Fruit fly (Drosophila melanogaster) whole organism, adult: ENCODE data around the gene CG14391.

Experiments used
- CG11617 ChIP-seq: fragments of 200-800 bp; sonication (Bioruptor generic); optimal IDR thresholded peaks from 2 replicates; lab custom pipeline; 2017; ENCODE audit warnings: mild to moderate bottlenecking, missing biosample characterization, missing genetic modification reagents, missing genetic modification characterization
- CG12768 ChIP-seq: fragments of 200-800 bp; sonication (Bioruptor generic); optimal IDR thresholded peaks from 2 replicates; lab custom pipeline; 2017; ENCODE audit warnings: missing biosample characterization, missing genetic modification characterization, mild to moderate bottlenecking, moderate library complexity, missing genetic modification reagents
- CG14711 ChIP-seq: fragments of 200-800 bp; sonication (Bioruptor generic); optimal IDR thresholded peaks from 2 replicates; lab custom pipeline; 2018; ENCODE audit warnings: missing biosample characterization, mild to moderate bottlenecking, missing genetic modification characterization, moderate library complexity
- CG1620 ChIP-seq: fragments of 200-800 bp; sonication (Bioruptor generic); optimal IDR thresholded peaks from 2 replicates; lab custom pipeline; 2016; ENCODE audit warnings: missing biosample characterization, missing genetic modification characterization
- CG33017 ChIP-seq: fragments of 200-800 bp; sonication (Bioruptor generic); optimal IDR thresholded peaks from 2 replicates; lab custom pipeline; 2018; ENCODE audit warnings: missing biosample characterization, mild to moderate bottlenecking, missing genetic modification characterization, moderate library complexity
- CG5204 ChIP-seq: fragments of 200-800 bp; sonication (Bioruptor generic); optimal IDR thresholded peaks from 2 replicates; lab custom pipeline; 2016; ENCODE audit warnings: missing biosample characterization, missing genetic modification characterization
- CG7045 ChIP-seq: fragments of 200-800 bp; sonication (Bioruptor generic); optimal IDR thresholded peaks from 2 replicates; lab custom pipeline; 2017; ENCODE audit warnings: missing biosample characterization, mild to moderate bottlenecking, missing genetic modification characterization
- CG7101 ChIP-seq: fragments of 200-800 bp; sonication (Bioruptor generic); optimal IDR thresholded peaks from 2 replicates; lab custom pipeline; 2018; ENCODE audit warnings: missing biosample characterization, mild to moderate bottlenecking, missing genetic modification characterization, moderate library complexity
- Clk ChIP-seq: fragments of 200-800 bp; sonication (Bioruptor generic); optimal IDR thresholded peaks from 2 replicates; lab custom pipeline; 2017; ENCODE audit warnings: missing biosample characterization, missing genetic modification characterization
- Crg-1 ChIP-seq: fragments of 200-800 bp; sonication (Bioruptor generic); optimal IDR thresholded peaks from 2 replicates; lab custom pipeline; 2016; ENCODE audit warnings: missing biosample characterization, missing genetic modification characterization
- Hr96 ChIP-seq: fragments of 200-800 bp; sonication (Bioruptor generic); optimal IDR thresholded peaks from 2 replicates; lab custom pipeline; 2016; ENCODE audit warnings: missing biosample characterization, missing genetic modification characterization
- Mnt ChIP-seq: fragments of 200-800 bp; sonication (Bioruptor generic); optimal IDR thresholded peaks from 2 replicates; lab custom pipeline; 2016; ENCODE audit warnings: missing biosample characterization, mild to moderate bottlenecking, missing genetic modification characterization
- bab1 ChIP-seq: fragments of 200-800 bp; sonication (Bioruptor generic); optimal IDR thresholded peaks from 3 replicates; lab custom pipeline; 2019; ENCODE audit warnings: missing biosample characterization, mild to moderate bottlenecking, missing genetic modification characterization, moderate library complexity
- cic ChIP-seq: fragments of 200-800 bp; sonication (Bioruptor generic); optimal IDR thresholded peaks from 2 replicates; lab custom pipeline; 2017; ENCODE audit warnings: missing biosample characterization, mild to moderate bottlenecking, missing genetic modification characterization, moderate library complexity
- cnc ChIP-seq, 2 experiments: fragments of >200 bp; optimal IDR thresholded peaks; 2 replicates each; lab custom pipeline; 2017
- kay ChIP-seq: fragments of 200-800 bp; sonication (Bioruptor generic); peaks from one replicate; lab custom pipeline; 2016; ENCODE audit warnings: missing biosample characterization, missing genetic modification characterization, borderline replicate concordance
- ovo ChIP-seq: fragments of 200-800 bp; sonication (Bioruptor generic); optimal IDR thresholded peaks from 2 replicates; lab custom pipeline; 2016; ENCODE audit warnings: missing biosample characterization, missing genetic modification characterization
- pad ChIP-seq: fragments of 200-800 bp; sonication (Bioruptor generic); optimal IDR thresholded peaks from 3 replicates; lab custom pipeline; 2017; ENCODE audit warnings: missing biosample characterization, missing genetic modification characterization, mild to moderate bottlenecking, moderate library complexity, missing genetic modification reagents
- tj ChIP-seq: fragments of 200-800 bp; sonication (Bioruptor generic); optimal IDR thresholded peaks from 3 replicates; lab custom pipeline; 2017; ENCODE audit warnings: missing biosample characterization, mild to moderate bottlenecking, missing genetic modification characterization, moderate library complexity
- toe ChIP-seq: fragments of 200-800 bp; sonication (Bioruptor generic); optimal IDR thresholded peaks from 2 replicates; lab custom pipeline; 2016; ENCODE audit warnings: missing biosample characterization, missing genetic modification characterization

CG14391 gene

DNA sequence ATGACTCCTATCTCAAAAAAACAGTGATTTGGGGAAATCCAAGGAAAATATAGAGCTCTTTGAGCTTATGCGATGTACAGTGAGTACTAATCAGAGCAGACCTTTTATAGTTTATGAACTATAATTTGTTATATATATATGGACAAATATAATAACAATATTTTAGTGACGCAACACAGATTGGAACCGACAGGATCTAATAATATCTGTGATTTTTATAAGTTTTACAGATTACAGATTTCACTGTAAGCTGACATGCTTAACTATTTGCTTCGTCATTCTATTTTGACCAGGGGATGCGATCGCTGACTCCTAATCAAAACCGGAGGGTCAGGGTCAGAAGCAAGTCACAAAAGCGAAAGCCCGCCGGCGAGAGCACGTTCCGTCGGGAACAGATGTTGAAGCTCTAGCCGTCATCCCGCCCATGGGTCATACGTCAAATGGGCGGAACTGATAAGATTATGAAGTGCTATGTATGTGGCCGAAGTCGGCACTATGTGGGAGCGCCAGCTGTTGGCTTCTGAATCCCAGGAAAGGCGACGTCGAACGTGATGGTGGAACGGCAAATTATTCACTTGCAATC lies 20.5 kb downstream of the CG14391 start, which contains the start of gene Gnmt:
TSS of gene Gnmt (plus strand) at position 568 of the 583 bp plus-strand sequence.
- TF ChIP-seq CG33017 (peak; percentile 80), Mnt (peak; percentile 17), CG5204 (GFP tag; lab: Kevin White, UChicago) (no peak), CG7101 (tag; lab: Kevin White, UChicago) (peak; percentile 61), Hr96 (GFP tag; lab: Kevin White, UChicago) (no peak), cnc (optimal IDR thresholded peaks at IDR 0.05; lab: Kevin White, UChicago) (peak in 1 of 2 experiments; percentile 75), CG11617 (GFP tag; lab: Kevin White, UChicago) (no peak), tj (GFP tag; lab: Kevin White, UChicago) (no peak), CG14711 (tag; lab: Kevin White, UChicago) (peak; percentile 49), bab1 (no peak), toe (GFP tag; lab: Kevin White, UChicago) (no peak), CG7045 (no peak), CG12768 (GFP tag; lab: Kevin White, UChicago) (peak; percentile 5), kay (GFP tag; lab: Kevin White, UChicago) (no peak), cic (GFP tag; lab: Kevin White, UChicago) (peak; percentile 56)

DNA sequence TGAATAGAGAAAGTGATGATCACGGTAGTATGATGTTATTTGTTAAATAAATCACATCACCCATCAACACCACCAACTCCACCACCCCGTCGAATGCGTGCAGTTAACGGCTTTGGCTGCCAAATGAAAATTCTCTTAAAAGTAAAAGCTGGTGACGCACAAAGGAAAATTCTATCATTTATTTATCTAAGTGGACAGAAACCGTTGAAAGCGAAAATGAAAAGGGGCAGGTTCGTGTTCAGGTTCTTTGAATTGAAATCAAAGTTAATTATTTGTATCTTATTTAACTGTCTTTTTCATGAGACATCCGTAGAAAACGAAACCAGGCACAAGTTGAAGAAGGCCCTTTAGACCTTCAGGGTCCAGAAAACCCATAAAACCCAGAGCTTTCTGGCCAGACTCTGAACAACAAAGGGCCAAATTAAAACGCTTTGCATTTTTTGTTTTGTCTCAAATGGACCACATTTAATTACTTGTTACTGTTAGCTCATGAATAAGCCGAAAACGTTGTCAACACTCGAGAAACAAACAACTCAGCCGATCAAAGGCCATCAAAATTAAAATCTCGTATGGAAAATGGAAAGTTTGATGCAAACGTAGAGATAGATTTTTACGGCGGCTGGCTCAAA lies 28.3 kb downstream of the CG14391 start:
- TF ChIP-seq CG12768 (GFP tag; lab: Kevin White, UChicago) (no peak), cnc (optimal IDR thresholded peaks at IDR 0.05; lab: Kevin White, UChicago) (no peak), toe (GFP tag; lab: Kevin White, UChicago) (no peak), CG7045 (no peak), CG14711 (tag; lab: Kevin White, UChicago) (no peak), Crg-1 (no peak), pad (GFP tag; lab: Kevin White, UChicago) (no peak), CG11617 (GFP tag; lab: Kevin White, UChicago) (no peak), Clk (GFP tag; lab: Kevin White, UChicago) (no peak)

DNA sequence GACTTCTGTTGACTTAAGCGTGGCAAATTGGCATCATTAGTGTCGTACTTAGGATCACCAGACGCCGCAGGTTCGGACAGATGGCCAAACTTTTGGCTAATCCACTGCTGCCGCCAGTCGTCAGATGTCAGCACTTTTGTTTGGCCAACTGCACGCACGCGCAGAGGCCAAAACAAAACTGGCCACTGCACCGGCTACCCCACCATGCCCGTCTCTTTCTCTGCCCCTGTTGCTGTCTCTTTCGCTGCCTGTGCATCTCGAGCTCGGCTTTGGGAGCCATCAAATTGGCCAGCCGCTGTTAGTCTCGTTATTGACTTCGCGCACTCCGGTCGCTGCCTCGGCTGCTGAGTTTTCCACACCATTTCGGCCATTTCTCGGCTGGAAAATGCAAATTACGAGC lies 32.1 kb downstream of the CG14391 start, which contains the start of gene CG14395:
TSS of gene CG14395 (plus strand) at position 301 of the 400 bp plus-strand sequence.
- TF ChIP-seq pad (GFP tag; lab: Kevin White, UChicago) = no peak
- TF ChIP-seq CG12768 (GFP tag; lab: Kevin White, UChicago) = no peak
- no peak for TF ChIP-seq bab1
- TF ChIP-seq Hr96 (GFP tag; lab: Kevin White, UChicago) = no peak
- TF ChIP-seq tj (GFP tag; lab: Kevin White, UChicago) = no peak
- no peak for TF ChIP-seq kay (GFP tag; lab: Kevin White, UChicago)
- no peak for TF ChIP-seq Clk (GFP tag; lab: Kevin White, UChicago)
- TF ChIP-seq cic (GFP tag; lab: Kevin White, UChicago) = no peak
- no peak for TF ChIP-seq CG7045
- TF ChIP-seq cnc (optimal IDR thresholded peaks at IDR 0.05; lab: Kevin White, UChicago) = no peak
- no peak for TF ChIP-seq toe (GFP tag; lab: Kevin White, UChicago)
- no peak for TF ChIP-seq CG1620 (GFP tag; lab: Kevin White, UChicago)
- TF ChIP-seq Mnt = no peak
- no peak for TF ChIP-seq CG14711 (tag; lab: Kevin White, UChicago)
- no peak for TF ChIP-seq CG11617 (GFP tag; lab: Kevin White, UChicago)
- TF ChIP-seq CG33017 = no peak
- TF ChIP-seq CG7101 (tag; lab: Kevin White, UChicago) = no peak
- TF ChIP-seq ovo (GFP tag; lab: Kevin White, UChicago) = no peak

- TF ChIP-seq pad (GFP tag; lab: Kevin White, UChicago) (no peak), Crg-1 (no peak), CG7045 (no peak), kay (GFP tag; lab: Kevin White, UChicago) (no peak), CG14711 (tag; lab: Kevin White, UChicago) (no peak), tj (GFP tag; lab: Kevin White, UChicago) (no peak), cnc (optimal IDR thresholded peaks at IDR 0.05; lab: Kevin White, UChicago) (no peak), ovo (GFP tag; lab: Kevin White, UChicago) (no peak), CG1620 (GFP tag; lab: Kevin White, UChicago) (no peak), CG5204 (GFP tag; lab: Kevin White, UChicago) (no peak), toe (GFP tag; lab: Kevin White, UChicago) (no peak), CG12768 (GFP tag; lab: Kevin White, UChicago) (no peak), Hr96 (GFP tag; lab: Kevin White, UChicago) (no peak), Clk (GFP tag; lab: Kevin White, UChicago) (no peak), CG33017 (no peak)
Measured at dm6 chr3R:12656946-12657566, 37.6 kb downstream of the CG14391 start.

DNA sequence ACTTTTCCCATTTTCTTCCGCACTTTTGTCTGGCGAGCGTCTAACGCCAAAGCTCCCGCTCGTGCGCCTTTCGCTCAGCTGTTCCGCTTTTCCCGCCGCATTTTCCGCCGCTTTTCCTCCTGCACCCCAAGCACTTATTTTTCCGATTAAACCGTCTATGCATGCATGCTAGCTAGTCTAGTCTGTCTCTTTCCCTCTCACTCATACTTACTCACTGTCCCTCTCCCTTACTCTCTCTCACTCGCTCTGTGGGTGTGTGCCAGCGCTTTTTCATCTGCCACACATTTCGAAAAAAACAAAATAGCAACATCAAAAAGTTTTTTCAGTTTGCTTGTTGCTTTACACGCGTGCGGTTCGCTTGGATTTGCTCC lies 40.4 kb downstream of the CG14391 start, which contains the start of gene CG6225:
TSS of gene CG6225 (plus strand) at position 325 of the 371 bp plus-strand sequence.
- TF ChIP-seq Clk (GFP tag; lab: Kevin White, UChicago) (no peak), CG7101 (tag; lab: Kevin White, UChicago) (no peak), tj (GFP tag; lab: Kevin White, UChicago) (no peak), pad (GFP tag; lab: Kevin White, UChicago) (no peak), ovo (GFP tag; lab: Kevin White, UChicago) (no peak), CG1620 (GFP tag; lab: Kevin White, UChicago) (no peak), Crg-1 (no peak), toe (GFP tag; lab: Kevin White, UChicago) (no peak), CG5204 (GFP tag; lab: Kevin White, UChicago) (no peak), Mnt (no peak), Hr96 (GFP tag; lab: Kevin White, UChicago) (no peak), kay (GFP tag; lab: Kevin White, UChicago) (no peak), cic (GFP tag; lab: Kevin White, UChicago) (no peak), cnc (optimal IDR thresholded peaks at IDR 0.05; lab: Kevin White, UChicago) (no peak), CG14711 (tag; lab: Kevin White, UChicago) (no peak), CG33017 (no peak), CG12768 (GFP tag; lab: Kevin White, UChicago) (no peak), bab1 (no peak)
